Fruit fly (Drosophila melanogaster) whole organism, embryonic: ENCODE results near the gene CG14958.

ENCODE experiments used
- BtbVII ChIP-seq: fragments of 200-800 bp; sonication (Bioruptor generic); optimal IDR thresholded peaks from 3 replicates; lab custom pipeline; 2017; ENCODE audit warnings: missing biosample characterization, mild to moderate bottlenecking, missing genetic modification characterization
- C15 ChIP-seq: fragments of 200-800 bp; sonication (Bioruptor generic); IDR thresholded peaks from 3 replicates; pipeline ENCODE4 v1.3.6; 2022; ENCODE audit warnings: missing biosample characterization, missing genetic modification characterization
- CG10274 ChIP-seq: fragments of 200-800 bp; sonication (Bioruptor generic); optimal IDR thresholded peaks from 3 replicates; lab custom pipeline; 2017; ENCODE audit warnings: missing biosample characterization, mild to moderate bottlenecking, missing genetic modification characterization
- CG10431 ChIP-seq: fragments of 200-800 bp; sonication (Bioruptor generic); optimal IDR thresholded peaks from 3 replicates; lab custom pipeline; 2018; ENCODE audit warnings: missing biosample characterization, mild to moderate bottlenecking, missing genetic modification characterization
- CG10959 ChIP-seq: fragments of 200-800 bp; sonication (Bioruptor generic); IDR thresholded peaks from 2 replicates; pipeline ENCODE4 v1.3.6; 2022; ENCODE audit warnings: missing biosample characterization, missing genetic modification characterization
- CG12769 ChIP-seq: fragments of 200-800 bp; sonication (Bioruptor generic); optimal IDR thresholded peaks from 2 replicates; lab custom pipeline; 2019; ENCODE audit warnings: missing biosample characterization, mild to moderate bottlenecking, missing genetic modification characterization, moderate library complexity
- CG13287 ChIP-seq: fragments of 200-800 bp; sonication (Bioruptor generic); IDR thresholded peaks from 2 replicates; pipeline ENCODE4 v1.3.6; 2022; ENCODE audit warnings: missing biosample characterization, missing genetic modification characterization; ENCODE audit not compliant: partially characterized antibody
- CG2129 ChIP-seq: fragments of 200-800 bp; sonication (Bioruptor generic); IDR thresholded peaks from 2 replicates; pipeline ENCODE4 v1.3.6; 2022; ENCODE audit warnings: missing biosample characterization, missing genetic modification characterization; ENCODE audit not compliant: partially characterized antibody
- CG2199 ChIP-seq: fragments of 200-800 bp; sonication (Bioruptor generic); IDR thresholded peaks from 3 replicates; pipeline ENCODE4 v1.3.6; 2022; ENCODE audit warnings: missing biosample characterization, missing genetic modification characterization
- CG31365 ChIP-seq: fragments of 200-800 bp; sonication (Bioruptor generic); optimal IDR thresholded peaks from 2 replicates; lab custom pipeline; 2018; ENCODE audit warnings: missing biosample characterization, mild to moderate bottlenecking, missing genetic modification characterization
- CG32532 ChIP-seq: fragments of 200-800 bp; sonication (Bioruptor generic); IDR thresholded peaks from 2 replicates; pipeline ENCODE4 v1.3.6; 2022; ENCODE audit warnings: missing biosample characterization, missing genetic modification characterization
- CG32767 ChIP-seq: fragments of 200-800 bp; sonication (Bioruptor generic); IDR thresholded peaks from 2 replicates; pipeline ENCODE4 v1.3.6; 2022; ENCODE audit warnings: missing biosample characterization, missing genetic modification characterization
- CG34224 ChIP-seq: fragments of 200-800 bp; sonication (Bioruptor generic); IDR thresholded peaks from 3 replicates; pipeline ENCODE4 v1.3.6; 2022; ENCODE audit warnings: missing biosample characterization, missing genetic modification characterization; ENCODE audit not compliant: partially characterized antibody
- CG6175 ChIP-seq: fragments of 200-800 bp; sonication (Bioruptor generic); IDR thresholded peaks from 3 replicates; pipeline ENCODE4 v1.3.6; 2022; ENCODE audit warnings: missing biosample characterization, missing genetic modification characterization
- CG6683 ChIP-seq: fragments of 200-800 bp; sonication (Bioruptor generic); optimal IDR thresholded peaks from 2 replicates; lab custom pipeline; 2017; ENCODE audit warnings: missing biosample characterization, mild to moderate bottlenecking, missing genetic modification characterization, missing genetic modification reagents
- CG7372 ChIP-seq: fragments of 200-800 bp; sonication (Bioruptor generic); IDR thresholded peaks from 2 replicates; pipeline ENCODE4 v1.3.6; 2022; ENCODE audit warnings: missing biosample characterization, missing genetic modification characterization
- CG7987 ChIP-seq: fragments of 200-800 bp; sonication (Bioruptor generic); optimal IDR thresholded peaks from 2 replicates; lab custom pipeline; 2018; ENCODE audit warnings: missing biosample characterization, mild to moderate bottlenecking, missing genetic modification characterization, moderate library complexity
- CG8359 ChIP-seq: fragments of 200-800 bp; sonication (Bioruptor generic); optimal IDR thresholded peaks from 2 replicates; lab custom pipeline; 2017; ENCODE audit warnings: missing biosample characterization, mild to moderate bottlenecking, missing genetic modification characterization, borderline replicate concordance
- CG8388 ChIP-seq: fragments of 200-800 bp; sonication (Bioruptor generic); optimal IDR thresholded peaks from 2 replicates; lab custom pipeline; 2019; ENCODE audit warnings: missing biosample characterization, mild to moderate bottlenecking, missing genetic modification characterization, moderate library complexity
- Chrac-16 ChIP-seq: fragments of 200-800 bp; sonication (Bioruptor generic); optimal IDR thresholded peaks from 3 replicates; lab custom pipeline; 2016; ENCODE audit warnings: missing biosample characterization, missing genetic modification characterization
- Dll ChIP-seq: fragments of 200-800 bp; sonication (Bioruptor generic); IDR thresholded peaks from 4 replicates; pipeline ENCODE4 v1.3.6; 2022; ENCODE audit warnings: missing biosample characterization, missing genetic modification characterization; ENCODE audit not compliant: partially characterized antibody
- Ets97D ChIP-seq: fragments of 200-800 bp; sonication (Bioruptor generic); optimal IDR thresholded peaks from 3 replicates; lab custom pipeline; 2016; ENCODE audit warnings: missing biosample characterization, missing genetic modification characterization
- MESR4 ChIP-seq: fragments of 200-800 bp; sonication (Bioruptor generic); optimal IDR thresholded peaks from 2 replicates; lab custom pipeline; 2018; ENCODE audit warnings: missing biosample characterization, mild to moderate bottlenecking, missing genetic modification characterization, moderate library complexity
- Med ChIP-seq: fragments of 200-800 bp; sonication (Bioruptor generic); peaks from one replicate; lab custom pipeline; 2016; ENCODE audit warnings: missing biosample characterization, missing genetic modification characterization, mild to moderate bottlenecking, inconsistent platforms, moderate library complexity
- Pdp1 ChIP-seq, 2 experiments: fragments of 200-800 bp; sonication (Bioruptor generic); optimal IDR thresholded peaks; 3 replicates each; lab custom pipeline; 2016; ENCODE audit warnings: missing biosample characterization in 2 of 2, missing genetic modification characterization in 2 of 2, mild to moderate bottlenecking in 1 of 2, moderate library complexity in 1 of 2
- Scr ChIP-seq: fragments of 200-800 bp; sonication (Bioruptor generic); IDR thresholded peaks from 2 replicates; pipeline ENCODE4 v1.3.6; 2022; ENCODE audit warnings: missing biosample characterization, missing genetic modification characterization; ENCODE audit not compliant: partially characterized antibody
- YL-1 ChIP-seq: fragments of 200-800 bp; sonication (Bioruptor generic); optimal IDR thresholded peaks from 3 replicates; lab custom pipeline; 2017; ENCODE audit warnings: missing biosample characterization, mild to moderate bottlenecking, missing genetic modification characterization
- ara ChIP-seq: fragments of 200-800 bp; sonication (Bioruptor generic); IDR thresholded peaks from 2 replicates; pipeline ENCODE4 v1.3.6; 2022; ENCODE audit warnings: missing biosample characterization, missing genetic modification characterization
- bowl ChIP-seq: fragments of 200-800 bp; sonication (Bioruptor generic); IDR thresholded peaks from 2 replicates; pipeline ENCODE4 v1.3.6; 2022; ENCODE audit warnings: missing biosample characterization, missing genetic modification characterization
- bsh ChIP-seq, 2 experiments: fragments of 200-800 bp; sonication (Bioruptor generic); optimal IDR thresholded peaks; 2 replicates each; lab custom pipeline; 2017 to 2018; ENCODE audit warnings: mild to moderate bottlenecking in 2 of 2, missing biosample characterization in 2 of 2, missing genetic modification characterization in 2 of 2, moderate library complexity in 1 of 2
- cg ChIP-seq: fragments of 200-800 bp; sonication (Bioruptor generic); optimal IDR thresholded peaks from 3 replicates; lab custom pipeline; 2019; ENCODE audit warnings: missing biosample characterization, mild to moderate bottlenecking, missing genetic modification characterization, moderate library complexity
- chinmo ChIP-seq: fragments of 200-800 bp; sonication (Bioruptor generic); IDR thresholded peaks from 4 replicates; pipeline ENCODE4 v1.3.6; 2022; ENCODE audit warnings: missing biosample characterization, missing genetic modification characterization; ENCODE audit not compliant: partially characterized antibody
- chm ChIP-seq: fragments of 200-800 bp; sonication (Bioruptor generic); IDR thresholded peaks from 2 replicates; pipeline ENCODE4 v1.3.6; 2022; ENCODE audit warnings: missing biosample characterization, missing genetic modification characterization
- chn ChIP-seq: fragments of 200-800 bp; sonication (Bioruptor generic); optimal IDR thresholded peaks from 2 replicates; lab custom pipeline; 2016; ENCODE audit warnings: missing biosample characterization, missing genetic modification characterization
- fd3F ChIP-seq: fragments of 200-800 bp; sonication (Bioruptor generic); optimal IDR thresholded peaks from 2 replicates; lab custom pipeline; 2018; ENCODE audit warnings: missing biosample characterization, mild to moderate bottlenecking, missing genetic modification characterization, moderate library complexity
- gcm2 ChIP-seq: fragments of 200-800 bp; sonication (Bioruptor generic); optimal IDR thresholded peaks from 2 replicates; lab custom pipeline; 2016; ENCODE audit warnings: missing biosample characterization, missing genetic modification characterization
- insv ChIP-seq, 2 experiments: fragments of 200-800 bp; sonication (Bioruptor generic); optimal IDR thresholded peaks; 3 replicates each; lab custom pipeline; 2016 to 2018; ENCODE audit warnings: missing biosample characterization in 2 of 2, missing genetic modification characterization in 2 of 2
- jumu ChIP-seq: fragments of 200-800 bp; sonication (Bioruptor generic); optimal IDR thresholded peaks from 3 replicates; lab custom pipeline; 2016; ENCODE audit warnings: missing biosample characterization, missing genetic modification characterization
- kah ChIP-seq: fragments of 200-800 bp; sonication (Bioruptor generic); optimal IDR thresholded peaks from 2 replicates; lab custom pipeline; 2018; ENCODE audit warnings: missing biosample characterization, mild to moderate bottlenecking, missing genetic modification characterization
- maf-S ChIP-seq: fragments of 200-800 bp; sonication (Bioruptor generic); optimal IDR thresholded peaks from 2 replicates; lab custom pipeline; 2016; ENCODE audit warnings: missing biosample characterization, missing genetic modification characterization
- nau ChIP-seq: fragments of 200-800 bp; sonication (Bioruptor generic); optimal IDR thresholded peaks from 3 replicates; lab custom pipeline; 2017; ENCODE audit warnings: missing biosample characterization, mild to moderate bottlenecking, missing genetic modification characterization, missing genetic modification reagents
- onecut ChIP-seq: fragments of 200-800 bp; sonication (Bioruptor generic); IDR thresholded peaks from 2 replicates; pipeline ENCODE4 v1.3.6; 2022; ENCODE audit warnings: missing biosample characterization, missing genetic modification characterization
- pros ChIP-seq: fragments of 200-800 bp; sonication (Bioruptor generic); optimal IDR thresholded peaks from 3 replicates; lab custom pipeline; 2019; ENCODE audit warnings: missing biosample characterization, mild to moderate bottlenecking, missing genetic modification characterization, moderate library complexity
- schlank ChIP-seq: fragments of 200-800 bp; sonication (Bioruptor generic); optimal IDR thresholded peaks from 2 replicates; lab custom pipeline; 2018; ENCODE audit warnings: missing biosample characterization, mild to moderate bottlenecking, missing genetic modification characterization
- sens ChIP-seq: fragments of 200-800 bp; sonication (Bioruptor generic); peaks from one replicate; lab custom pipeline; 2016; ENCODE audit warnings: missing biosample characterization, missing genetic modification characterization
- sim ChIP-seq: fragments of 200-800 bp; sonication (Bioruptor generic); IDR thresholded peaks from 2 replicates; pipeline ENCODE4 v1.3.6; 2022; ENCODE audit warnings: missing biosample characterization, missing genetic modification characterization
- sr ChIP-seq: fragments of 200-800 bp; sonication (Bioruptor generic); IDR thresholded peaks from 3 replicates; pipeline ENCODE4 v1.3.6; 2022; ENCODE audit warnings: missing biosample characterization, missing genetic modification characterization
- trh ChIP-seq: fragments of 200-800 bp; sonication (Bioruptor generic); optimal IDR thresholded peaks from 2 replicates; lab custom pipeline; 2016; ENCODE audit warnings: missing biosample characterization, missing genetic modification characterization
- unc-4 ChIP-seq: fragments of 200-800 bp; sonication (Bioruptor generic); IDR thresholded peaks from 2 replicates; pipeline ENCODE4 v1.3.6; 2022; ENCODE audit warnings: missing biosample characterization, missing genetic modification characterization; ENCODE audit not compliant: partially characterized antibody

The CG14958 gene

dm6 chr3L:3223390-3223914, 33.7 kb downstream of the CG14958 start:
- TF ChIP-seq pros (GFP tag; lab: Kevin White, UChicago) (peak; percentile 16), unc-4 (GFP tag; lab: Robert Waterston, UW) (0 out of 2 replicates have a peak, but pooled peaks have one; percentile 24), Med (peak; percentile 6), sens (peak; percentile 11), Dll (GFP tag; lab: Robert Waterston, UW) (peak; percentile 59; the same call in 1 of the 4 replicates), CG13287 (GFP tag; lab: Robert Waterston, UW) (peak; percentile 11; the same call in 1 of the 2 replicates), CG32532 (GFP tag; lab: Robert Waterston, UW) (no peak), bowl (GFP tag; lab: Robert Waterston, UW) (no peak), CG12769 (tag; lab: Kevin White, UChicago) (no peak), CG2129 (GFP tag; lab: Robert Waterston, UW) (0 out of 2 replicates have a peak, but pooled peaks have one; percentile 7), cg (GFP tag; lab: Kevin White, UChicago) (peak; percentile 93), sr (GFP tag; lab: Robert Waterston, UW) (no peak), CG2199 (GFP tag; lab: Robert Waterston, UW) (peak; percentile 93), onecut (GFP tag; lab: Robert Waterston, UW) (no peak), CG31365 (tag; lab: Kevin White, UChicago) (no peak), CG8388 (GFP tag; lab: Kevin White, UChicago) (no peak), CG10959 (no peak), CG6175 (GFP tag; lab: Robert Waterston, UW) (no peak), CG34224 (GFP tag; lab: Robert Waterston, UW) (0 out of 3 replicates have a peak, but pooled peaks have one; percentile 41), gcm2 (GFP tag; lab: Kevin White, UChicago) (no peak), nau (GFP tag; lab: Kevin White, UChicago) (no peak), CG32767 (GFP tag; lab: Robert Waterston, UW) (no peak), jumu (no peak), ara (GFP tag; lab: Robert Waterston, UW) (no peak), kah (no peak), CG7372 (GFP tag; lab: Robert Waterston, UW) (no peak), Chrac-16 (no peak), Ets97D (GFP tag; lab: Kevin White, UChicago) (no peak), chn (GFP tag; lab: Kevin White, UChicago) (no peak), maf-S (GFP tag; lab: Kevin White, UChicago) (no peak), CG8359 (no peak), CG7987 (GFP tag; lab: Kevin White, UChicago) (peak; percentile 89), fd3F (GFP tag; lab: Kevin White, UChicago) (no peak), sim (GFP tag; lab: Robert Waterston, UW) (no peak), chm (GFP tag; lab: Robert Waterston, UW) (peak; percentile 49), CG10274 (no peak), CG6683 (no peak), C15 (no peak), Pdp1 (GFP tag; optimal IDR thresholded peaks at IDR 0.05; lab: Kevin White, UChicago) (peak in 1 of 2 experiments; percentile 32), MESR4 (GFP tag; lab: Kevin White, UChicago) (peak; percentile 99), chinmo (GFP tag; lab: Robert Waterston, UW) (0 out of 4 replicates have a peak, but pooled peaks have one; percentile 7), Scr (peak; percentile 2; the same call in 1 of the 2 replicates), CG10431 (no peak), BtbVII (GFP tag; lab: Kevin White, UChicago) (no peak), insv (GFP tag; optimal IDR thresholded peaks at IDR 0.05; lab: Kevin White, UChicago) (no peak), schlank (no peak), bsh (GFP tag; optimal IDR thresholded peaks at IDR 0.05; lab: Kevin White, UChicago) (no peak), trh (GFP tag; lab: Kevin White, UChicago) (no peak), YL-1 (GFP tag; lab: Kevin White, UChicago) (peak; percentile 65)
